Worm (Caenorhabditis elegans) whole organism, young adult: Measurements from ENCODE around the gene pat-12.

ENCODE experiments used
- B0019.2 ChIP-seq: fragments of 200-800 bp; sonication (Bioruptor generic); conservative IDR thresholded peaks from 2 replicates; pipeline ENCODE4 v1.3.6; 2022; ENCODE audit warnings: missing genetic modification reagents, missing genetic modification characterization, missing compliant biosample characterization
- B0261.1 ChIP-seq: sonication (generic microtip); optimal IDR thresholded peaks from 2 replicates; lab custom pipeline; 2016; ENCODE audit warnings: mild to moderate bottlenecking, missing genetic modification characterization, moderate library complexity, missing compliant biosample characterization
- F10E7.11 ChIP-seq: sonication (generic microtip); optimal IDR thresholded peaks from 2 replicates; lab custom pipeline; 2017; ENCODE audit warnings: mild to moderate bottlenecking, missing genetic modification characterization, moderate library complexity, missing compliant biosample characterization
- F39B2.1 ChIP-seq: fragments of 200-800 bp; sonication (Bioruptor generic); IDR thresholded peaks from 2 replicates; pipeline ENCODE4 v1.3.6; 2022; ENCODE audit warnings: missing genetic modification reagents, missing genetic modification characterization, missing compliant biosample characterization
- T07F8.4 ChIP-seq: sonication (generic microtip); optimal IDR thresholded peaks from 2 replicates; lab custom pipeline; 2016; ENCODE audit warnings: mild to moderate bottlenecking, missing genetic modification characterization, moderate library complexity, missing compliant biosample characterization
- T26A5.8 ChIP-seq: sonication (generic microtip); optimal IDR thresholded peaks from 2 replicates; lab custom pipeline; 2016; ENCODE audit warnings: missing genetic modification characterization, missing compliant biosample characterization
- Y53F4B.3 ChIP-seq: fragments of 200-800 bp; sonication (Bioruptor generic); IDR thresholded peaks from 2 replicates; pipeline ENCODE4 v1.3.6; 2022; ENCODE audit warnings: missing genetic modification reagents, missing genetic modification characterization, missing compliant biosample characterization
- Y53G8AR.9 ChIP-seq: fragments of 200-800 bp; sonication (Bioruptor generic); conservative IDR thresholded peaks from 2 replicates; pipeline ENCODE4 v1.3.6; 2022; ENCODE audit warnings: missing genetic modification reagents, missing genetic modification characterization, missing compliant biosample characterization
- Y56A3A.18 ChIP-seq: fragments of 200-800 bp; sonication (Bioruptor generic); IDR thresholded peaks from 2 replicates; pipeline ENCODE4 v1.3.6; 2022; ENCODE audit warnings: missing genetic modification reagents, missing genetic modification characterization, missing compliant biosample characterization
- aptf-2 ChIP-seq: fragments of 200-800 bp; sonication (Bioruptor generic); conservative IDR thresholded peaks from 2 replicates; pipeline ENCODE4 v1.3.6; 2022; ENCODE audit warnings: missing genetic modification reagents, missing genetic modification characterization, missing compliant biosample characterization
- attf-6 ChIP-seq: fragments of 200-800 bp; sonication (Bioruptor generic); IDR thresholded peaks from 2 replicates; pipeline ENCODE4 v1.3.6; 2022; ENCODE audit warnings: missing genetic modification reagents, missing genetic modification characterization, missing compliant biosample characterization
- bed-2 ChIP-seq: fragments of 200-800 bp; sonication (Bioruptor generic); IDR thresholded peaks from 2 replicates; pipeline ENCODE4 v1.3.6; 2022; ENCODE audit warnings: missing genetic modification reagents, missing genetic modification characterization, missing compliant biosample characterization
- ceh-100 ChIP-seq: fragments of 200-800 bp; sonication (Bioruptor generic); IDR thresholded peaks from 2 replicates; pipeline ENCODE4 v1.3.6; 2022; ENCODE audit warnings: missing genetic modification reagents, missing genetic modification characterization, missing compliant biosample characterization
- ceh-27 ChIP-seq: fragments of 200-800 bp; sonication (Bioruptor generic); optimal IDR thresholded peaks from 2 replicates; lab custom pipeline; 2018; ENCODE audit warnings: mild to moderate bottlenecking, missing genetic modification characterization, moderate library complexity, missing compliant biosample characterization
- egrh-3 ChIP-seq: fragments of 200-800 bp; sonication (Bioruptor generic); IDR thresholded peaks from 2 replicates; pipeline ENCODE4 v1.3.6; 2022; ENCODE audit warnings: missing genetic modification reagents, missing genetic modification characterization, missing compliant biosample characterization
- fkh-3 ChIP-seq: sonication (generic microtip); optimal IDR thresholded peaks from 2 replicates; lab custom pipeline; 2016; ENCODE audit warnings: mild to moderate bottlenecking, missing genetic modification characterization, missing compliant biosample characterization
- gei-17 ChIP-seq: fragments of 200-800 bp; sonication (Bioruptor generic); optimal IDR thresholded peaks from 2 replicates; lab custom pipeline; 2018; ENCODE audit warnings: mild to moderate bottlenecking, missing genetic modification characterization, missing compliant biosample characterization
- hlh-26 ChIP-seq: fragments of 200-800 bp; sonication (Bioruptor generic); conservative IDR thresholded peaks from 2 replicates; pipeline ENCODE4 v1.3.6; 2022; ENCODE audit warnings: missing genetic modification reagents, missing genetic modification characterization, missing compliant biosample characterization
- hmg-1.2 ChIP-seq: fragments of 200-800 bp; sonication (Bioruptor generic); IDR thresholded peaks from 2 replicates; pipeline ENCODE4 v1.3.6; 2022; ENCODE audit warnings: missing genetic modification reagents, missing genetic modification characterization, missing compliant biosample characterization
- hrde-1 ChIP-seq: sonication (generic microtip); optimal IDR thresholded peaks from 2 replicates; lab custom pipeline; 2016; ENCODE audit warnings: missing genetic modification characterization, mild to moderate bottlenecking, missing compliant biosample characterization, moderate library complexity, missing genotype, missing genetic modification reagents, borderline replicate concordance
- lag-1 ChIP-seq: fragments of 200-800 bp; sonication (Bioruptor generic); IDR thresholded peaks from 2 replicates; pipeline ENCODE4 v1.3.6; 2022; ENCODE audit warnings: missing genetic modification reagents, missing genetic modification characterization, missing compliant biosample characterization
- let-526 ChIP-seq: fragments of 200-800 bp; sonication (Bioruptor generic); IDR thresholded peaks from 2 replicates; pipeline ENCODE4 v1.3.6; 2022; ENCODE audit warnings: missing genetic modification reagents, missing genetic modification characterization, missing compliant biosample characterization
- lin-26 ChIP-seq: fragments of 200-800 bp; sonication (Bioruptor generic); IDR thresholded peaks from 2 replicates; pipeline ENCODE4 v1.3.6; 2022; ENCODE audit warnings: missing genetic modification reagents, missing genetic modification characterization, missing compliant biosample characterization
- lsl-1 ChIP-seq: fragments of 200-800 bp; sonication (Bioruptor generic); optimal IDR thresholded peaks from 2 replicates; lab custom pipeline; 2018; ENCODE audit warnings: mild to moderate bottlenecking, missing genetic modification characterization, moderate library complexity, missing compliant biosample characterization
- lsy-27 ChIP-seq: sonication (generic microtip); optimal IDR thresholded peaks from 2 replicates; lab custom pipeline; 2017; ENCODE audit warnings: missing genetic modification characterization, mild to moderate bottlenecking, missing compliant biosample characterization, antibody characterized with exemption, missing genotype, borderline replicate concordance; ENCODE audit not compliant: insufficient read depth
- madf-3 ChIP-seq: fragments of 200-800 bp; sonication (Bioruptor generic); IDR thresholded peaks from 2 replicates; pipeline ENCODE4 v1.3.6; 2022; ENCODE audit warnings: missing genetic modification reagents, missing genetic modification characterization, missing compliant biosample characterization
- madf-8 ChIP-seq: fragments of 200-800 bp; sonication (Bioruptor generic); conservative IDR thresholded peaks from 2 replicates; pipeline ENCODE4 v1.3.6; 2022; ENCODE audit warnings: missing genetic modification reagents, missing genetic modification characterization, missing compliant biosample characterization
- rec-8 ChIP-seq, 2 experiments: sonication (generic microtip); optimal IDR thresholded peaks; 2 replicates each; lab custom pipeline; 2016; ENCODE audit warnings: mild to moderate bottlenecking in 2 of 2, missing genetic modification characterization in 2 of 2, missing genetic modification reagents in 2 of 2, missing genotype in 2 of 2, missing biosample characterization in 1 of 2, missing compliant biosample characterization in 1 of 2, moderate library complexity in 1 of 2
- repo-1 ChIP-seq: sonication (generic microtip); optimal IDR thresholded peaks from 2 replicates; lab custom pipeline; 2017; ENCODE audit warnings: mild to moderate bottlenecking, missing genetic modification characterization, missing compliant biosample characterization
- somi-1 ChIP-seq: fragments of 200-800 bp; sonication (Bioruptor generic); optimal IDR thresholded peaks from 2 replicates; lab custom pipeline; 2018; ENCODE audit warnings: mild to moderate bottlenecking, missing genetic modification characterization, missing compliant biosample characterization
- tlf-1 ChIP-seq: fragments of 200-800 bp; sonication (Bioruptor generic); optimal IDR thresholded peaks from 2 replicates; lab custom pipeline; 2018; ENCODE audit warnings: mild to moderate bottlenecking, missing genetic modification characterization, missing compliant biosample characterization
- unc-130 ChIP-seq: sonication (generic microtip); optimal IDR thresholded peaks from 2 replicates; lab custom pipeline; 2016; ENCODE audit warnings: missing genetic modification reagents, missing genetic modification characterization, missing compliant biosample characterization
- xnd-1 ChIP-seq: sonication (generic microtip); optimal IDR thresholded peaks from 2 replicates; lab custom pipeline; 2016; ENCODE audit warnings: missing genotype, missing genetic modification reagents, missing genetic modification characterization, missing compliant biosample characterization
- zfh-2 ChIP-seq: fragments of 200-800 bp; sonication (Bioruptor generic); conservative IDR thresholded peaks from 2 replicates; pipeline ENCODE4 v1.3.6; 2022; ENCODE audit warnings: missing genetic modification reagents, missing genetic modification characterization, missing compliant biosample characterization
- ztf-6 ChIP-seq: fragments of 200-800 bp; sonication (Bioruptor generic); IDR thresholded peaks from 2 replicates; pipeline ENCODE4 v1.3.6; 2022; ENCODE audit warnings: missing genetic modification reagents, missing genetic modification characterization, missing compliant biosample characterization

Gene pat-12

ce11 chrIII:772675-773074, 20.4 kb upstream of the pat-12 start:
- TF ChIP-seq rec-8 (tag; optimal IDR thresholded peaks at IDR 0.05; lab: Kevin White, UChicago) (no peak), let-526 (GFP tag; lab: Robert Waterston, UW) (no peak), fkh-3 (tag; lab: Kevin White, UChicago) (no peak), zfh-2 (GFP tag; lab: Robert Waterston, UW) (no peak), tlf-1 (GFP tag; lab: Kevin White, UChicago) (no peak), ztf-6 (no peak), madf-8 (GFP tag; lab: Robert Waterston, UW) (no peak), unc-130 (GFP tag; lab: Kevin White, UChicago) (no peak), hlh-26 (no peak), B0261.1 (tag; lab: Kevin White, UChicago) (no peak), bed-2 (no peak), F10E7.11 (tag; lab: Kevin White, UChicago) (no peak), T07F8.4 (tag; lab: Kevin White, UChicago) (no peak), Y56A3A.18 (GFP tag; lab: Robert Waterston, UW) (no peak), madf-3 (GFP tag; lab: Robert Waterston, UW) (no peak), B0019.2 (GFP tag; lab: Robert Waterston, UW) (no peak), hrde-1 (tag; lab: Kevin White, UChicago) (no peak), lin-26 (GFP tag; lab: Robert Waterston, UW) (no peak), aptf-2 (GFP tag; lab: Robert Waterston, UW) (no peak), F39B2.1 (no peak)
- TF ChIP-seq, all 124 proteins: peak for 0

- TF ChIP-seq attf-6 (GFP tag; lab: Robert Waterston, UW) (no peak), hmg-1.2 (no peak), somi-1 (GFP tag; lab: Kevin White, UChicago) (no peak), lag-1 (no peak), T26A5.8 (tag; lab: Kevin White, UChicago) (no peak), Y53G8AR.9 (GFP tag; lab: Robert Waterston, UW) (no peak), Y53F4B.3 (no peak), xnd-1 (no peak), rec-8 (tag; optimal IDR thresholded peaks at IDR 0.05; lab: Kevin White, UChicago) (no peak), zfh-2 (GFP tag; lab: Robert Waterston, UW) (no peak), ceh-27 (GFP tag; lab: Kevin White, UChicago) (no peak), ceh-100 (GFP tag; lab: Robert Waterston, UW) (no peak), repo-1 (tag; lab: Kevin White, UChicago) (no peak), gei-17 (GFP tag; lab: Kevin White, UChicago) (no peak), unc-130 (GFP tag; lab: Kevin White, UChicago) (no peak), lsl-1 (no peak)
- TF ChIP-seq, all 124 proteins: peak for 0
These were observed 18.7 kb upstream of the pat-12 start, which contains the start of gene tpst-2 for ce11 chrIII:770958-771357. Gene tpst-2 (plus strand): TSS chrIII:771258.

ce11 chrIII:768528-768927, 16.3 kb upstream of the pat-12 start:
- peak; percentile 54; the same call in 1 of the 2 replicates for TF ChIP-seq egrh-3 (GFP tag; lab: Robert Waterston, UW)
- TF ChIP-seq xnd-1: no peak
- peak; percentile 69 for TF ChIP-seq zfh-2 (GFP tag; lab: Robert Waterston, UW)
- TF ChIP-seq lsy-27 (tag; lab: Kevin White, UChicago): no peak
- TF ChIP-seq, all 124 proteins: peak for 2
